Fruit fly (Drosophila melanogaster) whole organism, adult: Measurements from ENCODE around the gene Tace.

Experiments
- CG11617 ChIP-seq: fragments of 200-800 bp; sonication (Bioruptor generic); optimal IDR thresholded peaks from 2 replicates; lab custom pipeline; 2017; ENCODE audit warnings: mild to moderate bottlenecking, missing biosample characterization, missing genetic modification reagents, missing genetic modification characterization
- CG14711 ChIP-seq: fragments of 200-800 bp; sonication (Bioruptor generic); optimal IDR thresholded peaks from 2 replicates; lab custom pipeline; 2018; ENCODE audit warnings: missing biosample characterization, mild to moderate bottlenecking, missing genetic modification characterization, moderate library complexity
- CG33017 ChIP-seq: fragments of 200-800 bp; sonication (Bioruptor generic); optimal IDR thresholded peaks from 2 replicates; lab custom pipeline; 2018; ENCODE audit warnings: missing biosample characterization, mild to moderate bottlenecking, missing genetic modification characterization, moderate library complexity
- CG5204 ChIP-seq: fragments of 200-800 bp; sonication (Bioruptor generic); optimal IDR thresholded peaks from 2 replicates; lab custom pipeline; 2016; ENCODE audit warnings: missing biosample characterization, missing genetic modification characterization
- CG7045 ChIP-seq: fragments of 200-800 bp; sonication (Bioruptor generic); optimal IDR thresholded peaks from 2 replicates; lab custom pipeline; 2017; ENCODE audit warnings: missing biosample characterization, mild to moderate bottlenecking, missing genetic modification characterization
- CG7101 ChIP-seq: fragments of 200-800 bp; sonication (Bioruptor generic); optimal IDR thresholded peaks from 2 replicates; lab custom pipeline; 2018; ENCODE audit warnings: missing biosample characterization, mild to moderate bottlenecking, missing genetic modification characterization, moderate library complexity
- bab1 ChIP-seq: fragments of 200-800 bp; sonication (Bioruptor generic); optimal IDR thresholded peaks from 3 replicates; lab custom pipeline; 2019; ENCODE audit warnings: missing biosample characterization, mild to moderate bottlenecking, missing genetic modification characterization, moderate library complexity
- cnc ChIP-seq, 2 experiments: fragments of >200 bp; optimal IDR thresholded peaks; 2 replicates each; lab custom pipeline; 2017
- kay ChIP-seq: fragments of 200-800 bp; sonication (Bioruptor generic); peaks from one replicate; lab custom pipeline; 2016; ENCODE audit warnings: missing biosample characterization, missing genetic modification characterization, borderline replicate concordance

- TF ChIP-seq CG33017: no peak
- no peak for TF ChIP-seq bab1 (GFP tag; lab: Kevin White, UChicago)
- no peak for TF ChIP-seq CG7101 (tag; lab: Kevin White, UChicago)
- TF ChIP-seq CG7045 (GFP tag; lab: Kevin White, UChicago): no peak
- no peak for TF ChIP-seq CG5204 (GFP tag; lab: Kevin White, UChicago)
- no peak for TF ChIP-seq cnc (optimal IDR thresholded peaks at IDR 0.05; lab: Kevin White, UChicago)
- TF ChIP-seq CG14711: no peak
- no peak for TF ChIP-seq CG11617 (GFP tag; lab: Kevin White, UChicago)
- TF ChIP-seq kay (GFP tag; lab: Kevin White, UChicago): no peak
Measured at dm6 chr3R:30036609-30037008, 36.3 kb downstream of the Tace start, which contains the start of gene ZIPIC.
